Fruit fly (Drosophila melanogaster): Measurements from ENCODE around the gene Tspo.

DNA sequence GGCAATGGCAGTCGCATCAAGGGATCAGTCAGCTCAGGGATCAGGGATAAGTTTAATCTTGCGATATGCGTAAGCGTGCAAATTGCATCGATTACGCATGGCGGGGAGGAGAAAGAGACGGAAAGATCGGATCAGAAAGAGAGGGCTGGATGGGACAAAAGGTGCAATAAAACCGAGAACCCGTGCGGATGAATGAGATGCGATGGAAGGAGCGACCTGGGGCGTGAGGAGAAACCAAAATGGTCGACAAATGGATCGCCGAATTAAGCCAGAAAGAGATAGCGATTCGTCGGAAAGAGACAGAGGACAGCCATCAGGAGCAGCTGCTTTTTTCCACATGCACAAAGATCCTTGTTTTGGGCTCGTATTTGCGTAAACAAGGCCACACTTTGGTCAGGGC, 38.4 kb downstream of the Tspo start:
- no peak for TF ChIP-seq Chrac-16 (GFP tag; optimal IDR thresholded peaks at IDR 0.05)
- no peak for TF ChIP-seq schlank (tag; optimal IDR thresholded peaks at IDR 0.05)
- no peak for TF ChIP-seq CG10431 (GFP tag; optimal IDR thresholded peaks at IDR 0.05)
- no peak for TF ChIP-seq ttk (GFP tag; IDR thresholded peaks at IDR 0.05)
- no peak for TF ChIP-seq sens-2 (GFP tag; IDR thresholded peaks at IDR 0.05)
